1 fruit fly cellular context compared by ENCODE assay signal in genomic region chr3R:23921701-23922501, dm6.
TF ChIP-seq lines count a peak whose summit lies in the region.

No protein-coding gene starts in this region.

TF ChIP-seq in whole organism, embryonic, 481 proteins besides CTCF, POLR2A, EP300 and RAD21 (continued from another document):
- TF ChIP-seq CG17361 (GFP tag; IDR thresholded peaks at IDR 0.05; lab: Robert Waterston, UW), result peak; percentile 59; the same call in 2 of the 3 replicates
- TF ChIP-seq gcm2 (GFP tag; optimal IDR thresholded peaks at IDR 0.05; lab: Kevin White, UChicago), result no peak
- TF ChIP-seq bbx (GFP tag; IDR thresholded peaks at IDR 0.05; lab: Robert Waterston, UW; ENCODE audit: partially characterized antibody), result peak; percentile 50
- peak; percentile 81 for TF ChIP-seq kni (GFP tag; optimal IDR thresholded peaks at IDR 0.05; lab: Kevin White, UChicago)
- TF ChIP-seq slbo (GFP tag; IDR thresholded peaks at IDR 0.05; lab: Robert Waterston, UW), result peak; percentile 40
- peak; percentile 18 for TF ChIP-seq CG5180 (GFP tag; optimal IDR thresholded peaks at IDR 0.05; lab: Kevin White, UChicago)
- peak; percentile 39; the same call in 2 of the 4 replicates for TF ChIP-seq Gug (GFP tag; IDR thresholded peaks at IDR 0.05; lab: Robert Waterston, UW)
- TF ChIP-seq CG6854 (GFP tag; optimal IDR thresholded peaks at IDR 0.05; lab: Kevin White, UChicago), result peak; percentile 16
- TF ChIP-seq CG9727 (GFP tag; optimal IDR thresholded peaks at IDR 0.05; lab: Kevin White, UChicago), result peak; percentile 28
- TF ChIP-seq CG6175 (GFP tag; IDR thresholded peaks at IDR 0.05; lab: Robert Waterston, UW), result no peak; the same call in 2 of the 3 replicates
- peak; percentile 5 for TF ChIP-seq CG13287 (GFP tag; IDR thresholded peaks at IDR 0.05; lab: Robert Waterston, UW; ENCODE audit: partially characterized antibody)
- TF ChIP-seq CG10431 (GFP tag; optimal IDR thresholded peaks at IDR 0.05; lab: Kevin White, UChicago), result no peak
- TF ChIP-seq CG9437 (GFP tag; optimal IDR thresholded peaks at IDR 0.05; lab: Kevin White, UChicago), result no peak
- TF ChIP-seq lab (GFP tag; optimal IDR thresholded peaks at IDR 0.05; lab: Kevin White, UChicago), result peak; percentile 3
- TF ChIP-seq sqz (GFP tag; optimal IDR thresholded peaks at IDR 0.05; lab: Kevin White, UChicago), result peak; percentile 9
- TF ChIP-seq Sox100B (GFP tag; optimal IDR thresholded peaks at IDR 0.05; lab: Kevin White, UChicago), result peak; percentile 36
- TF ChIP-seq Med (GFP tag; lab: Kevin White, UChicago), result peak; percentile 80
- TF ChIP-seq CG12236 (GFP tag; optimal IDR thresholded peaks at IDR 0.05; lab: Kevin White, UChicago), result peak; percentile 2
- TF ChIP-seq Hr78 (GFP tag; optimal IDR thresholded peaks at IDR 0.05; lab: Kevin White, UChicago), result peak in 1 of 2 experiments; percentile 6
- TF ChIP-seq twi (tag; optimal IDR thresholded peaks at IDR 0.05; lab: Kevin White, UChicago), result peak; percentile 15
- peak; percentile 12; the same call in 1 of the 2 replicates for TF ChIP-seq onecut (GFP tag; IDR thresholded peaks at IDR 0.05; lab: Robert Waterston, UW)
- peak in 1 of 2 experiments; percentile 26 for TF ChIP-seq dpn (GFP tag; optimal IDR thresholded peaks at IDR 0.05; lab: Kevin White, UChicago)
- peak; percentile 12 for TF ChIP-seq tup (GFP tag; optimal IDR thresholded peaks at IDR 0.05; lab: Kevin White, UChicago)
- TF ChIP-seq CG6683 (GFP tag; optimal IDR thresholded peaks at IDR 0.05; lab: Kevin White, UChicago), result no peak
- TF ChIP-seq Camta (GFP tag; optimal IDR thresholded peaks at IDR 0.05; lab: Kevin White, UChicago), result no peak
- TF ChIP-seq hth (optimal IDR thresholded peaks at IDR 0.05; lab: Kevin White, UChicago), result no peak
- peak in 1 of 2 experiments; percentile 79 for TF ChIP-seq crp (GFP tag; optimal IDR thresholded peaks at IDR 0.05; lab: Kevin White, UChicago)
- 0 out of 3 replicates have a peak, but pooled peaks have one; percentile 12 for TF ChIP-seq CG2889 (GFP tag; IDR thresholded peaks at IDR 0.05; lab: Robert Waterston, UW)
- TF ChIP-seq CG30403 (GFP tag; optimal IDR thresholded peaks at IDR 0.05; lab: Kevin White, UChicago), result peak; percentile 45
- TF ChIP-seq da (GFP tag; optimal IDR thresholded peaks at IDR 0.05; lab: Kevin White, UChicago), result peak; percentile 91
- TF ChIP-seq kay (GFP tag; optimal IDR thresholded peaks at IDR 0.05; lab: Kevin White, UChicago), result no peak
- peak; percentile 53 for TF ChIP-seq Ssrp (tag; optimal IDR thresholded peaks at IDR 0.05; lab: Kevin White, UChicago)
- TF ChIP-seq CG14667 (GFP tag; IDR thresholded peaks at IDR 0.05; lab: Robert Waterston, UW), result no peak
- peak; percentile 70 for TF ChIP-seq yki (optimal IDR thresholded peaks at IDR 0.05; lab: Kevin White, UChicago)
- TF ChIP-seq Poxn (GFP tag; IDR thresholded peaks at IDR 0.05; lab: Robert Waterston, UW), result no peak
- TF ChIP-seq CG3065 (GFP tag; optimal IDR thresholded peaks at IDR 0.05; lab: Kevin White, UChicago), result no peak
- TF ChIP-seq wdn (GFP tag; IDR thresholded peaks at IDR 0.05; lab: Robert Waterston, UW), result 0 out of 2 replicates have a peak, but pooled peaks have one; percentile 6
- no peak for TF ChIP-seq usp (GFP tag; optimal IDR thresholded peaks at IDR 0.05; lab: Kevin White, UChicago)
- TF ChIP-seq CG18599 (GFP tag; optimal IDR thresholded peaks at IDR 0.05; lab: Kevin White, UChicago), result peak; percentile 23
- 0 out of 2 replicates have a peak, but pooled peaks have one; percentile 51 for TF ChIP-seq ara (GFP tag; IDR thresholded peaks at IDR 0.05; lab: Robert Waterston, UW)
- TF ChIP-seq ash1 (GFP tag; optimal IDR thresholded peaks at IDR 0.05; lab: Kevin White, UChicago), result peak; percentile 55
- TF ChIP-seq NC2α (GFP tag; optimal IDR thresholded peaks at IDR 0.05; lab: Kevin White, UChicago), result no peak
- peak; percentile 68; the same call in 1 of the 2 replicates for TF ChIP-seq chm (GFP tag; IDR thresholded peaks at IDR 0.05; lab: Robert Waterston, UW)
- peak; percentile 42 for TF ChIP-seq btn (GFP tag; optimal IDR thresholded peaks at IDR 0.05; lab: Kevin White, UChicago)
- peak; percentile 62; the same call in 1 of the 2 replicates for TF ChIP-seq ranshi (GFP tag; IDR thresholded peaks at IDR 0.05; lab: Robert Waterston, UW)
- TF ChIP-seq pb (GFP tag; optimal IDR thresholded peaks at IDR 0.05; lab: Kevin White, UChicago), result peak; percentile 23
- TF ChIP-seq CG8089 (GFP tag; optimal IDR thresholded peaks at IDR 0.05; lab: Kevin White, UChicago), result no peak
- peak; percentile 24 for TF ChIP-seq CG8388 (GFP tag; optimal IDR thresholded peaks at IDR 0.05; lab: Kevin White, UChicago)
- peak; percentile 65 to 79 for TF ChIP-seq Trl (optimal IDR thresholded peaks at IDR 0.05; lab: Kevin White, UChicago)
- TF ChIP-seq Trl (GFP tag; optimal IDR thresholded peaks at IDR 0.05; lab: Kevin White, UChicago), result no peak
- no peak for TF ChIP-seq Elba2 (GFP tag; optimal IDR thresholded peaks at IDR 0.05; lab: Kevin White, UChicago)
- TF ChIP-seq CG7556 (GFP tag; optimal IDR thresholded peaks at IDR 0.05; lab: Kevin White, UChicago), result peak; percentile 25
- TF ChIP-seq stwl (tag; optimal IDR thresholded peaks at IDR 0.05; lab: Kevin White, UChicago), result no peak
- TF ChIP-seq Kr (GFP tag; optimal IDR thresholded peaks at IDR 0.05; lab: Kevin White, UChicago), result peak; percentile 56
- TF ChIP-seq CG14710 (tag; optimal IDR thresholded peaks at IDR 0.05; lab: Kevin White, UChicago), result no peak
- TF ChIP-seq hkb (optimal IDR thresholded peaks at IDR 0.05; lab: Kevin White, UChicago), result no peak
- TF ChIP-seq hkb (GFP tag; IDR thresholded peaks at IDR 0.05; lab: Robert Waterston, UW), result peak; percentile 64
- peak; percentile 23 for TF ChIP-seq CG1792 (GFP tag; optimal IDR thresholded peaks at IDR 0.05; lab: Kevin White, UChicago)
- TF ChIP-seq Awh (GFP tag; IDR thresholded peaks at IDR 0.05; lab: Robert Waterston, UW), result peak; percentile 54; the same call in 1 of the 2 replicates
- TF ChIP-seq Bgb (GFP tag; IDR thresholded peaks at IDR 0.05; lab: Robert Waterston, UW; ENCODE audit: partially characterized antibody), result no peak; the same call in 1 of the 2 replicates
- peak; percentile 61; the same call in 1 of the 2 replicates for TF ChIP-seq CG32532 (GFP tag; IDR thresholded peaks at IDR 0.05; lab: Robert Waterston, UW)
- TF ChIP-seq H2.0 (GFP tag; IDR thresholded peaks at IDR 0.05; lab: Robert Waterston, UW), result peak; percentile 61
- no peak for TF ChIP-seq Jarid2 (GFP tag; optimal IDR thresholded peaks at IDR 0.05; lab: Kevin White, UChicago)
- 0 out of 3 replicates have a peak, but pooled peaks have one; percentile 24 for TF ChIP-seq Dbx (GFP tag; IDR thresholded peaks at IDR 0.05; lab: Robert Waterston, UW)
- peak; percentile 15 for TF ChIP-seq cwo (GFP tag; optimal IDR thresholded peaks at IDR 0.05; lab: Kevin White, UChicago)
- peak; percentile 49 for TF ChIP-seq D19A (tag; optimal IDR thresholded peaks at IDR 0.05; lab: Kevin White, UChicago)
- TF ChIP-seq CG4730 (GFP tag; IDR thresholded peaks at IDR 0.05; lab: Robert Waterston, UW), result peak; percentile 48; the same call in 1 of the 2 replicates
- TF ChIP-seq lov (optimal IDR thresholded peaks at IDR 0.05; lab: Kevin White, UChicago), result no peak
- TF ChIP-seq lov (GFP tag; IDR thresholded peaks at IDR 0.05; lab: Robert Waterston, UW), result peak; percentile 4; the same call in 1 of the 3 replicates
- TF ChIP-seq br (optimal IDR thresholded peaks at IDR 0.05; lab: Kevin White, UChicago), result no peak
- no peak for TF ChIP-seq CG11085 (GFP tag; IDR thresholded peaks at IDR 0.05; lab: Robert Waterston, UW)
- no peak; the same call in 1 of the 2 replicates for TF ChIP-seq CG1024 (GFP tag; IDR thresholded peaks at IDR 0.05; lab: Robert Waterston, UW)
- no peak for TF ChIP-seq CG10267 (tag; optimal IDR thresholded peaks at IDR 0.05; lab: Kevin White, UChicago)
- TF ChIP-seq CG18476 (GFP tag; optimal IDR thresholded peaks at IDR 0.05; lab: Kevin White, UChicago), result peak; percentile 15
- no peak for TF ChIP-seq CG12299 (tag; optimal IDR thresholded peaks at IDR 0.05; lab: Kevin White, UChicago)
- TF ChIP-seq CG13624 (GFP tag; optimal IDR thresholded peaks at IDR 0.05; lab: Kevin White, UChicago), result no peak
- TF ChIP-seq cas (GFP tag; IDR thresholded peaks at IDR 0.05; lab: Robert Waterston, UW), result no peak
- TF ChIP-seq fd96Cb (tag; optimal IDR thresholded peaks at IDR 0.05; lab: Kevin White, UChicago), result peak; percentile 53
- TF ChIP-seq CG17568 (GFP tag; optimal IDR thresholded peaks at IDR 0.05; lab: Kevin White, UChicago), result peak; percentile 22
- peak; percentile 39 for TF ChIP-seq CG1233 (GFP tag; optimal IDR thresholded peaks at IDR 0.05; lab: Kevin White, UChicago)
- TF ChIP-seq row (GFP tag; IDR thresholded peaks at IDR 0.05; lab: Robert Waterston, UW), result peak; percentile 59; the same call in 2 of the 3 replicates
- TF ChIP-seq tgo (GFP tag; IDR thresholded peaks at IDR 0.05; lab: Robert Waterston, UW), result peak; percentile 28; the same call in 1 of the 3 replicates
- TF ChIP-seq phol (tag; optimal IDR thresholded peaks at IDR 0.05; lab: Kevin White, UChicago), result peak; percentile 48
- TF ChIP-seq ATbp (GFP tag; optimal IDR thresholded peaks at IDR 0.05; lab: Kevin White, UChicago), result peak; percentile 64
- no peak for TF ChIP-seq CG16779 (GFP tag; IDR thresholded peaks at IDR 0.05; lab: Robert Waterston, UW)
- TF ChIP-seq CG6272 (GFP tag; IDR thresholded peaks at IDR 0.05; lab: Robert Waterston, UW), result no peak
- peak; percentile 93 for TF ChIP-seq CG10543 (GFP tag; optimal IDR thresholded peaks at IDR 0.05; lab: Kevin White, UChicago)
- TF ChIP-seq Nf-YC (tag; optimal IDR thresholded peaks at IDR 0.05; lab: Kevin White, UChicago), result peak; percentile 14
- TF ChIP-seq CG12219 (GFP tag; optimal IDR thresholded peaks at IDR 0.05; lab: Kevin White, UChicago), result no peak
- no peak for TF ChIP-seq D19B (GFP tag; optimal IDR thresholded peaks at IDR 0.05; lab: Kevin White, UChicago)
- TF ChIP-seq CG8290 (GFP tag; optimal IDR thresholded peaks at IDR 0.05; lab: Kevin White, UChicago), result no peak
- peak in 1 of 2 experiments; percentile 78 for TF ChIP-seq CG8290 (tag; optimal IDR thresholded peaks at IDR 0.05; lab: Kevin White, UChicago)
- TF ChIP-seq Hr39 (optimal IDR thresholded peaks at IDR 0.05; lab: Kevin White, UChicago), result no peak
- peak; percentile 57 for TF ChIP-seq kah (GFP tag; optimal IDR thresholded peaks at IDR 0.05; lab: Kevin White, UChicago)
- no peak for TF ChIP-seq CG6765 (GFP tag; optimal IDR thresholded peaks at IDR 0.05; lab: Kevin White, UChicago)
- peak; percentile 38 for TF ChIP-seq Side (GFP tag; optimal IDR thresholded peaks at IDR 0.05; lab: Kevin White, UChicago)
- TF ChIP-seq CG18619 (GFP tag; optimal IDR thresholded peaks at IDR 0.05; lab: Kevin White, UChicago), result peak; percentile 22
- TF ChIP-seq C15 (GFP tag; IDR thresholded peaks at IDR 0.05; lab: Robert Waterston, UW), result no peak
- peak; percentile 27 for TF ChIP-seq CG10979 (tag; optimal IDR thresholded peaks at IDR 0.05; lab: Kevin White, UChicago)
- TF ChIP-seq CG2712 (tag; optimal IDR thresholded peaks at IDR 0.05; lab: Kevin White, UChicago), result peak; percentile 31
- TF ChIP-seq prd (optimal IDR thresholded peaks at IDR 0.05; lab: Kevin White, UChicago), result no peak
- peak; percentile 32; the same call in 1 of the 3 replicates for TF ChIP-seq prd (GFP tag; IDR thresholded peaks at IDR 0.05; lab: Robert Waterston, UW)
- TF ChIP-seq B-H1 (GFP tag; IDR thresholded peaks at IDR 0.05; lab: Robert Waterston, UW), result 0 out of 3 replicates have a peak, but pooled peaks have one; percentile 37
- peak; percentile 55 for TF ChIP-seq Oli (tag; optimal IDR thresholded peaks at IDR 0.05; lab: Kevin White, UChicago)
- peak; percentile 59 for TF ChIP-seq CG11504 (tag; optimal IDR thresholded peaks at IDR 0.05; lab: Kevin White, UChicago)
- TF ChIP-seq bsh (GFP tag; optimal IDR thresholded peaks at IDR 0.05; lab: Kevin White, UChicago), result peak in 1 of 2 experiments; percentile 47
